Fruit fly (Drosophila melanogaster): ENCODE data around the gene ChT.

Gene ChT

dm6 chr3R:18670441-18671111 lies 9.8 kb upstream of the ChT start:
- no peak for TF ChIP-seq Myc (optimal IDR thresholded peaks at IDR 0.05)
- no peak for TF ChIP-seq insv (optimal IDR thresholded peaks at IDR 0.05)
- TF ChIP-seq Sin3A (optimal IDR thresholded peaks at IDR 0.05), result no peak
- no peak for TF ChIP-seq h (optimal IDR thresholded peaks at IDR 0.05)
- no peak for TF ChIP-seq ttk (optimal IDR thresholded peaks at IDR 0.05)
- TF ChIP-seq psq (optimal IDR thresholded peaks at IDR 0.05), result no peak

- no peak for TF ChIP-seq insv (optimal IDR thresholded peaks at IDR 0.05)
- no peak for TF ChIP-seq psq (optimal IDR thresholded peaks at IDR 0.05)
- TF ChIP-seq Myc (optimal IDR thresholded peaks at IDR 0.05), result no peak
- no peak for TF ChIP-seq h (optimal IDR thresholded peaks at IDR 0.05)
- no peak for TF ChIP-seq Sin3A (optimal IDR thresholded peaks at IDR 0.05)
- no peak for TF ChIP-seq ttk (optimal IDR thresholded peaks at IDR 0.05)
These were observed 9.2 kb upstream of the ChT start, which contains the start of gene CG31230 for dm6 chr3R:18671112-18671729. CG31230 (plus strand) TSS chr3R:18671679.

- TF ChIP-seq h (optimal IDR thresholded peaks at IDR 0.05) (no peak), ttk (optimal IDR thresholded peaks at IDR 0.05) (no peak), Myc (optimal IDR thresholded peaks at IDR 0.05) (no peak)
These were observed 2.9 kb upstream of the ChT start, which contains the start of the genes dind and CG7706 for dm6 chr3R:18677500-18677940. dind (minus strand) TSS chr3R:18677539. CG7706 (plus strand) TSS chr3R:18677818.

- TF ChIP-seq ttk (optimal IDR thresholded peaks at IDR 0.05) (no peak), psq (optimal IDR thresholded peaks at IDR 0.05) (no peak), insv (optimal IDR thresholded peaks at IDR 0.05) (no peak), Myc (optimal IDR thresholded peaks at IDR 0.05) (no peak), Sin3A (optimal IDR thresholded peaks at IDR 0.05) (no peak), h (optimal IDR thresholded peaks at IDR 0.05) (no peak)
These were observed 650 bp downstream of the ChT start for dm6 chr3R:18681054-18681453.

dm6 chr3R:18692619-18693018 lies 12.2 kb downstream of the ChT start, which contains the start of gene Muc91C:
Muc91C (minus strand) TSS chr3R:18692719.
- TF ChIP-seq ttk (optimal IDR thresholded peaks at IDR 0.05) (no peak), insv (optimal IDR thresholded peaks at IDR 0.05) (no peak)

dm6 chr3R:18693611-18694010 lies 13.2 kb downstream of the ChT start, which contains the start of gene CG14300:
CG14300 (minus strand) TSS chr3R:18693711.
- no peak for TF ChIP-seq Sin3A (optimal IDR thresholded peaks at IDR 0.05)
- no peak for TF ChIP-seq ttk (optimal IDR thresholded peaks at IDR 0.05)
- TF ChIP-seq Myc (optimal IDR thresholded peaks at IDR 0.05), result no peak
- TF ChIP-seq insv (optimal IDR thresholded peaks at IDR 0.05), result no peak

dm6 chr3R:18694952-18695351 lies 14.5 kb downstream of the ChT start, which contains the start of gene CG34282:
CG34282 (plus strand) TSS chr3R:18695252.
- no peak for TF ChIP-seq Myc (optimal IDR thresholded peaks at IDR 0.05)

dm6 chr3R:18698855-18699569 lies 18.6 kb downstream of the ChT start:
- TF ChIP-seq psq (optimal IDR thresholded peaks at IDR 0.05), result no peak
- no peak for TF ChIP-seq Myc (optimal IDR thresholded peaks at IDR 0.05)
- no peak for TF ChIP-seq h (optimal IDR thresholded peaks at IDR 0.05)
- no peak for TF ChIP-seq insv (optimal IDR thresholded peaks at IDR 0.05)
- no peak for TF ChIP-seq ttk (optimal IDR thresholded peaks at IDR 0.05)

dm6 chr3R:18703514-18703913 lies 23.1 kb downstream of the ChT start:
- TF ChIP-seq insv (optimal IDR thresholded peaks at IDR 0.05) (no peak), psq (optimal IDR thresholded peaks at IDR 0.05) (no peak), Myc (optimal IDR thresholded peaks at IDR 0.05) (no peak), ttk (optimal IDR thresholded peaks at IDR 0.05) (no peak), Sin3A (optimal IDR thresholded peaks at IDR 0.05) (no peak), h (optimal IDR thresholded peaks at IDR 0.05) (no peak)

- TF ChIP-seq ttk (optimal IDR thresholded peaks at IDR 0.05) (no peak), psq (optimal IDR thresholded peaks at IDR 0.05) (no peak), h (optimal IDR thresholded peaks at IDR 0.05) (no peak), Sin3A (optimal IDR thresholded peaks at IDR 0.05) (no peak), insv (optimal IDR thresholded peaks at IDR 0.05) (no peak), Myc (optimal IDR thresholded peaks at IDR 0.05) (no peak)
These were observed 24.7 kb downstream of the ChT start, which contains the start of the genes ChAT and VAChT for dm6 chr3R:18705150-18705549. ChAT (plus strand) TSS chr3R:18705501. VAChT (plus strand) TSS chr3R:18705501.

- TF ChIP-seq Myc (optimal IDR thresholded peaks at IDR 0.05) (no peak), ttk (optimal IDR thresholded peaks at IDR 0.05) (no peak), Sin3A (optimal IDR thresholded peaks at IDR 0.05) (no peak), h (optimal IDR thresholded peaks at IDR 0.05) (no peak), psq (optimal IDR thresholded peaks at IDR 0.05) (no peak), insv (optimal IDR thresholded peaks at IDR 0.05) (no peak)
These were observed 25.9 kb downstream of the ChT start for dm6 chr3R:18706289-18706688.

dm6 chr3R:18707492-18707891 lies 27.1 kb downstream of the ChT start:
- TF ChIP-seq psq (optimal IDR thresholded peaks at IDR 0.05) (no peak), Sin3A (optimal IDR thresholded peaks at IDR 0.05) (no peak), ttk (optimal IDR thresholded peaks at IDR 0.05) (no peak)
